Fruit fly (Drosophila melanogaster): Measurements from ENCODE around the gene CG12589.
A peak's percentile ranks its signal among the peaks of the same experiment; 100 is the strongest.

Gene CG12589

DNA sequence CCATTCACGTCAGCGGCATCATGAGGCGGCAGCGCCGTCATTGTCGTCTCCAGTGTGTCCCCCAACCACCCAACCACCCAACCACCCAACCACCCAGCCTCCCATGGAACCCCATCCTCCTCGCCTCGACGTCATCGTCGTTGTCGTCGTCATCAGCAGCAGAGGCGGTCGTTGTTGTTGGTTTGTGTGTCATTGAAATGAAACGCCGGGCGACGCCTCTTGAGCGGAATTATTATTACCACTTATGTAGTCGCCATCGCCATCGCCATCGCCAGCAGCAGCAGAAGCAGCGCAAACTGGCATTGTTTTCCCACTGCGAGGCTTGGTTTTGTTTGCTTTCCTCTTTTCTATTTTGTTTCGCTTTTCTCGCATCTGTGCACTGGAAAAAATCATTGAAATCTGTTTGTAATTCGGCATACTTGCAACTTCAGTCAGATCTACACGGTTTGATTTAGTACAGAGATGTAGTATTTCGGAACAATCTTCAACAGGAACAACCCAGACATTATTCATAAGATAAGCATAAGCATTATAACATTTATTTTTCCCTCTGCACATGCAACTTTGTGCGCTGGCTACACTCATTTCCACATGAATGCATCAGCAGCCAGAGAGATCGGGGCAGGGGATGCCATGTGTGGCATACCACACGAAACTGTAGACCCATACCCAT, 25.8 kb downstream of the CG12589 start:
- peak; percentile 99 for TF ChIP-seq CG4496 (GFP tag; IDR thresholded peaks at IDR 0.05)
- peak; percentile 96 for TF ChIP-seq CG15710 (tag; optimal IDR thresholded peaks at IDR 0.05)
- TF ChIP-seq Ets98B (GFP tag; IDR thresholded peaks at IDR 0.05), result peak; percentile 98
- TF ChIP-seq CG13204 (GFP tag; optimal IDR thresholded peaks at IDR 0.05), result peak; percentile 86
- peak; percentile 98 for TF ChIP-seq Pif1B (GFP tag; optimal IDR thresholded peaks at IDR 0.05)
- TF ChIP-seq EcR (GFP tag; optimal IDR thresholded peaks at IDR 0.05), result peak; percentile 37
- TF ChIP-seq CG8301 (tag; optimal IDR thresholded peaks at IDR 0.05), result peak; percentile 99
- peak; percentile 98 for TF ChIP-seq CG17806 (tag; optimal IDR thresholded peaks at IDR 0.05)
- TF ChIP-seq CG34367 (tag; optimal IDR thresholded peaks at IDR 0.05), result peak; percentile 98
- TF ChIP-seq CG8159 (tag; optimal IDR thresholded peaks at IDR 0.05), result peak; percentile 97
- peak; percentile 97 for TF ChIP-seq CG12605 (GFP tag; IDR thresholded peaks at IDR 0.05)
- peak; percentile 98 for TF ChIP-seq Pif1A (GFP tag; optimal IDR thresholded peaks at IDR 0.05)
- peak; percentile 84 for TF ChIP-seq CG10348 (GFP tag; IDR thresholded peaks at IDR 0.05)
- peak; percentile 93 for TF ChIP-seq D1 (tag; optimal IDR thresholded peaks at IDR 0.05)
- TF ChIP-seq CG14655 (GFP tag; optimal IDR thresholded peaks at IDR 0.05), result peak; percentile 99
- peak; percentile 96 for TF ChIP-seq gl (tag; optimal IDR thresholded peaks at IDR 0.05)
- peak; percentile 96 for TF ChIP-seq CG32121 (GFP tag; IDR thresholded peaks at IDR 0.05)
- TF ChIP-seq rn (GFP tag; IDR thresholded peaks at IDR 0.05), result peak; percentile 93
- TF ChIP-seq fd96Ca (GFP tag; IDR thresholded peaks at IDR 0.05), result peak; percentile 99
- TF ChIP-seq Snoo (tag; optimal IDR thresholded peaks at IDR 0.05), result peak; percentile 82
- TF ChIP-seq CG9948 (tag; optimal IDR thresholded peaks at IDR 0.05), result peak; percentile 99

DNA sequence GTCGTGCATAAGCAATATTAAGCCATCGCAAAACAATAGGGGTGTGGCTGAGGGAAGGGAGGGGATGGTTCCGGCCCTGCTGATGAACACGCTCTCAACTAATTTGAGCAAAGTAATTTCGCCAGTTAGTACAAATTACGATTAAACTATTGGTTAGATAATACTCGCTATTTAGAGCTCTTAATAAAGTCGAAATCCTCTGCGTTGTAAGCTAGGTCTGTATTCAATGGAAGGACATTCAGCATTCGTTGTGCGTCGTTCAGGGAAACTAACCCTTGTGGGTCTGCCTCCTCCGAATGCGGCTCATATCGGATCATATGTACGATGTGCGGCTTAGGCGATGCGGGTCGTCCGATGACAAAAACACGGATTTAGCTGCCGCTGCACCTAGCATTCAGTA, 26.4 kb downstream of the CG12589 start:
- TF ChIP-seq CG8301 (tag; optimal IDR thresholded peaks at IDR 0.05) (peak; percentile 33), CG17806 (tag; optimal IDR thresholded peaks at IDR 0.05) (peak; percentile 63), Pif1A (GFP tag; optimal IDR thresholded peaks at IDR 0.05) (peak; percentile 16), CG32121 (GFP tag; IDR thresholded peaks at IDR 0.05) (no peak), rn (GFP tag; IDR thresholded peaks at IDR 0.05) (no peak), CG10348 (GFP tag; IDR thresholded peaks at IDR 0.05) (no peak), CG15710 (tag; optimal IDR thresholded peaks at IDR 0.05) (peak; percentile 45), CG9948 (tag; optimal IDR thresholded peaks at IDR 0.05) (peak; percentile 79), EcR (GFP tag; optimal IDR thresholded peaks at IDR 0.05) (no peak), CG8159 (tag; optimal IDR thresholded peaks at IDR 0.05) (peak; percentile 62), Pif1B (GFP tag; optimal IDR thresholded peaks at IDR 0.05) (no peak), Snoo (tag; optimal IDR thresholded peaks at IDR 0.05) (no peak), CG34367 (tag; optimal IDR thresholded peaks at IDR 0.05) (peak; percentile 73), CG12605 (GFP tag; IDR thresholded peaks at IDR 0.05) (no peak), D1 (tag; optimal IDR thresholded peaks at IDR 0.05) (no peak), gl (tag; optimal IDR thresholded peaks at IDR 0.05) (peak; percentile 14), fd96Ca (GFP tag; IDR thresholded peaks at IDR 0.05) (peak; percentile 33; the same call in 1 of the 3 replicates), CG4496 (GFP tag; IDR thresholded peaks at IDR 0.05) (0 out of 3 replicates have a peak, but pooled peaks have one; percentile 32), Ets98B (GFP tag; IDR thresholded peaks at IDR 0.05) (no peak), CG13204 (GFP tag; optimal IDR thresholded peaks at IDR 0.05) (no peak), CG14655 (GFP tag; optimal IDR thresholded peaks at IDR 0.05) (peak; percentile 39)

DNA sequence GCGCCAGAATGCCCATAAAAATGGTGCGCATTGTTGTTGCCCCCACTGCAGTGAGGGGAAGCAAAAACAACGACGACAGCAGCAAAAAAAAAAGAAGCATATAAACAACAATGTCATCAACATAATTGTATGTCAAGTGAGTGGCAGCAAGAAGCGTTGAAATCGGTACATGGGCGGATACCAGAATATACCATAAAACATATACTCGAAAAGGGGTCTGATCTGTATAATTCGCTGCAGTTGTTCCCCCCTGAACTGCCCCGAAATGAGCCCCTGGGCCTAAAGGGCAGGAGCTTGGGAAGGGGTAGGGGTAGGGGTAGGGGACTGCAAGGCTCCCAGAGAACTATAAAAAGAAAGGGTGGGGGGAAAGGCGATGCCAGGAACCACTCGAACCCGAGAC, 26.9 kb downstream of the CG12589 start:
- peak; percentile 78 for TF ChIP-seq CG13204 (GFP tag; optimal IDR thresholded peaks at IDR 0.05)
- peak; percentile 18 for TF ChIP-seq Snoo (tag; optimal IDR thresholded peaks at IDR 0.05)
- no peak for TF ChIP-seq CG34367 (tag; optimal IDR thresholded peaks at IDR 0.05)
- TF ChIP-seq EcR (GFP tag; optimal IDR thresholded peaks at IDR 0.05), result peak; percentile 65
- TF ChIP-seq CG17806 (tag; optimal IDR thresholded peaks at IDR 0.05), result peak; percentile 54
- peak; percentile 61 for TF ChIP-seq gl (tag; optimal IDR thresholded peaks at IDR 0.05)
- TF ChIP-seq CG12605 (GFP tag; IDR thresholded peaks at IDR 0.05), result no peak
- TF ChIP-seq fd96Ca (GFP tag; IDR thresholded peaks at IDR 0.05), result no peak
- TF ChIP-seq Ets98B (GFP tag; IDR thresholded peaks at IDR 0.05), result peak; percentile 44
- TF ChIP-seq CG4496 (GFP tag; IDR thresholded peaks at IDR 0.05), result peak; percentile 63
- TF ChIP-seq D1 (tag; optimal IDR thresholded peaks at IDR 0.05), result no peak
- TF ChIP-seq CG8301 (tag; optimal IDR thresholded peaks at IDR 0.05), result no peak
- peak; percentile 17 for TF ChIP-seq CG14655 (GFP tag; optimal IDR thresholded peaks at IDR 0.05)
- peak; percentile 13 for TF ChIP-seq CG9948 (tag; optimal IDR thresholded peaks at IDR 0.05)
- TF ChIP-seq CG32121 (GFP tag; IDR thresholded peaks at IDR 0.05), result no peak
- TF ChIP-seq CG10348 (GFP tag; IDR thresholded peaks at IDR 0.05), result no peak
- TF ChIP-seq Pif1B (GFP tag; optimal IDR thresholded peaks at IDR 0.05), result no peak
- TF ChIP-seq rn (GFP tag; IDR thresholded peaks at IDR 0.05), result no peak
- peak; percentile 64 for TF ChIP-seq CG15710 (tag; optimal IDR thresholded peaks at IDR 0.05)
- TF ChIP-seq CG8159 (tag; optimal IDR thresholded peaks at IDR 0.05), result peak; percentile 51
- TF ChIP-seq Pif1A (GFP tag; optimal IDR thresholded peaks at IDR 0.05), result peak; percentile 14

- no peak for TF ChIP-seq rn (GFP tag; IDR thresholded peaks at IDR 0.05)
- TF ChIP-seq CG4496 (GFP tag; IDR thresholded peaks at IDR 0.05), result 0 out of 3 replicates have a peak, but pooled peaks have one; percentile 11
These were observed 29.1 kb downstream of the CG12589 start for dm6 chr3R:5109558-5110211.

DNA sequence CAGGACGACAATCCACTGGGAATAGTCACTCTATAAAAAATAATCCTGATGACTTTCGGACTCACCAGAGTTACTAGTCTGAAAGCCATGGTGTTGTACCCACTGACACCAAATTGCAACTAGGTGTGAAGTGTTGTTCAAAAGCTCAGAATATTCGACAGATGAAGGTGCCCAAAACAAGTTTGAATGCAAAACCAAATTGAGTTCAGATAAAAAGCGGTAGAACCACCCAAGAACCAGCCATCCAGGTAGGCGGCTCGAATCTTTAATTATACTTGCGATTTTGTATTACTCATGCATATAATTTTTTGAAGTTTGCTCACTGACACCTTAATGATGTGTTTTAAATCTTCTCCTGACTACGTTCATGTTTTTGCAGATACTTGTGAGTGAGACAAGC, 29.7 kb downstream of the CG12589 start, which contains the start of gene CG43131:
TSS of gene CG43131 (minus strand) at position 101 of the 400 bp plus-strand sequence.
- no peak for TF ChIP-seq gl (tag; optimal IDR thresholded peaks at IDR 0.05)
- no peak for TF ChIP-seq CG15710 (tag; optimal IDR thresholded peaks at IDR 0.05)
- no peak for TF ChIP-seq CG9948 (tag; optimal IDR thresholded peaks at IDR 0.05)

Measured in whole organism, pupa.